Worm (Caenorhabditis elegans) whole organism, dauer: Measurements from ENCODE around the gene K05F6.14.
"Not testable (repeated sequence)": the region's sequence is repeated elsewhere in the genome, so short reads cannot be mapped to it uniquely, and the experiment has no call there.

Experiments
- unc-62 ChIP-seq: sonication (generic microtip); optimal IDR thresholded peaks from 2 replicates; lab custom pipeline; 2017; ENCODE audit warnings: missing biosample characterization, missing genetic modification reagents, missing genetic modification characterization

The K05F6.14 gene

DNA sequence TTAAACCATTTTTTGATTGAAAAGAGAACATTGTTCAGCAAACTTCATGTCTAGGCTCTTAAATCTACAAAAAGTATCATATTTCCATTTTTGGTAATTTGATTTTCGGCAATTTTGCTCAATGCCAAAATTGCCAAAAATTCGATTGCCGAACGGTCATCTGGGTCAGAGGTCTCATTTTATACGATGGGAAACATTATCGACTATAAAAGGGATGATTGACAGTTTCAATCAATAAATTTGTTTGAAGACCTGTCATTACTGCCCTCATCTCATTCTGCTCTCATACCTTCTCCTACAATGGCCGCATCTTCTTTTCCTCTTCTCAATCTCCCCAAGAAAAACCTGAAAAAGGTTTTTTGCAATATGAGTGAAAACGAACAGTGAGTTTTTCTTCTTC lies at the start of gene K05F6.14:
Gene K05F6.14, plus strand, starts transcription at position 301 of the 400 bp plus-strand sequence.
- no peak for TF ChIP-seq unc-62 (GFP tag; lab: Kevin White, UChicago)

DNA sequence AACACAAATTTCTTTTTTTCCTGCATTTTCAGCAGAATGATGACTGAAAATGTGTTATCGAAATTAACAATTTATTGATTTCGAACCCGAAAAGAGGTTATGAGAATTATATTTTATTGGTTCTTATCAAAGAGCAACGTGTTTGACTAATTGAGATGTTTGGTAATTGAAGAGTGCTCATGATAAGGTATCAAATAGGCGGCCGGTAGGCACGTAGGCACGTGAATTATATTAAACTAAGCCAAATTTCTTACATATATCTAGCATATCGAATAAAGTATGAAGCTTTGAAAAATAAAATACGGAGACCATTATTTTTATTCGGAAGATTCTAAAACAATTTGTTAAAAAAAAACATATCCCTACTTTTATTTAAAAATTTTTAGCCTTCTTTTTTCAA lies 44.6 kb upstream of the K05F6.14 start, which contains the start of gene math-45:
Gene math-45, minus strand, starts transcription at position 101 of the 400 bp plus-strand sequence.
- TF ChIP-seq unc-62 (GFP tag; lab: Kevin White, UChicago) = no peak

DNA sequence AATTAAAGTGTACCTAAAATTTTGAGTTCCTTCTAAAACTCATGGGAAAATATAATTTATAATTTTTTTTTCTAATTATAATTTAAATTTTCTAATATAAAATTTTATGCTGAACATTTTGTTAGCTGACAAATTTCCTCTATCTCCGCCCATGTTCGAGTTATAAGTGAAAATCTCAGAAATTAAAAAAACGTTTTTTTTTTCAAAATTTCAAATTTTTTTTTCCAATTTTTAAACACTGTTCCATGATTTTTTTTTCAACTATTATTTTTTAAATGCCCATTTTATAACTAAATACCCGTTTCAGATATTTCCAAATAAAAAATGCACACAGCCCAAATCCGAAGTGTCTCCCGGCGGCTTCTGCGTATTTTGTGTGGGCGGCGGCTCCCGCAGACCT lies 43.0 kb upstream of the K05F6.14 start, which contains the start of gene Y51H7BR.8:
Gene Y51H7BR.8, plus strand, starts transcription at position 301 of the 400 bp plus-strand sequence.
- no peak for TF ChIP-seq unc-62 (GFP tag; lab: Kevin White, UChicago)

DNA sequence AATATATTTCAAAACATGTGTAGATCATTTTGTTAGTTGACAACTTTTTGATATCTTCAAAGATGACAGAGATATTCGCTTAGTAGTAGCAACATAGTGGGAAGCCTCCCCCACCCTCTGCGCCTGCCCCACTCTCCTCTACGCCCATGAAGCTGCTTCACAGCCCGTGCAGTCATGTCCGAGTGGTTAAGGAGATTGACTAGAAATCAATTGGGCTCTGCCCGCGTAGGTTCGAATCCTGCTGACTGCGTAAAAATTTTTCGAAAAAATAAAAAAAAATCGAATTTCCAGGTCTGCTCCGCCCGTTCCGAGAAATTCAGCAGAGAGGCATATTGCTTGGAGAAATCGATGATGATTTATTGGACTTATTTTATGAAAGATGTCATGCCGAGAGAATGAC lies 42.1 kb upstream of the K05F6.14 start:
- no peak for TF ChIP-seq unc-62 (GFP tag; lab: Kevin White, UChicago)

DNA sequence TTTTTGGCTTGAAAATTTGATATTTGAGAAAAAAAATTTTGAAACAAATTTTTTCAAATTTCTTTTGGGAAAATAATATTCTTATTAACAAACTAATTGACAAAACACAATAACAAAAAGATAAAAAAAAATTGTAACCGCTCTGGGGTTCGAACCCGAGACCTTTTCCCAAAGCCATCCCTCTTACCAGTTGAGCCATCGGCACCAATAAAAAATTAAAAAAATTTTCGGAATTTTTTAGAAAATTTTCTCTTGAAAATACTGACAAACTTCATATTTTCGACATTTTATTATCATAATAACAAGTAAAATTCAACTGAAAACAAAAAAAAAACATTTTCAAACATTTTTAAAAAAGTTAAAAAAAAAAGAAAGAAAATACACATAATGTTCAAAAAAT lies 40.0 kb upstream of the K05F6.14 start:
- TF ChIP-seq unc-62 (GFP tag; lab: Kevin White, UChicago) = no peak

DNA sequence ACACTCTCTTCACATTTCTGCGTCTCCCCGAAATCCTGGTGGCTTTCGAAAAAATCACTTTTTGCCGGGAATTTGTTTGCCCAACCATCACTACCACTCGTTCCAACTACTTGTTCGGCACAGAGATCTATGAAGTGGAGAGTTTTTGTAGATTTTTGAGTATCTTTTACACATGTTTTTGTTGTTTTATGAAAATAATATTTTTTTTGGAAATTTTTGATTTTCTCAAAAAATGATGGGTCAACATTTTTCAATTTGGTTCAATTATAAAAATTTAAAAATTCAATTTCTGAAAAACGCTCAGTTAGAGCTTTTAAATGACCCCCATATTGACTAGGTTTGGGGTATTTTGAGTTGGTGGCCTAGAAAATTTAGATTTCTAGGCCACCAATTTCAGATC lies 36.5 kb upstream of the K05F6.14 start, which contains the start of gene Y51H7BR.7:
Gene Y51H7BR.7, minus strand, starts transcription at position 101 of the 400 bp plus-strand sequence.
- no peak for TF ChIP-seq unc-62 (GFP tag; lab: Kevin White, UChicago)

DNA sequence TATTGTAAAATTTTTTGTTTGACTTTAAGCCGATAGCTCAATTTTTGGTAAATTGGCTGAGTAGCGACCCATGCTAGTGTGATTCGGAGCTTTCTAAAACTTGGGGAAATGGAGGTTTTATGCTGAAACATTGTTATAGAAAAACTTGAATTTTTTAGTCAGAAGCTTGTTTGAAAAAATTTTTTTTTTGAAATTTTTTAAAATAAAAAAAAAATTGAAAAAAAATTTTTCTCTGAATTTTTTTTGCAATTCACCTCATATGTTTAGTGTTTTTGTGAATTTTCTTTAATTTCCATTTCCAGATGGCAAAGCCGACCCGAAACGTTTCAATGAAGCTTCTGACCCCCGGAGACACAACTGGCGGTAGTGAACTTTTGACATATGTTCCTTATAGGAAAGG lies 32.9 kb upstream of the K05F6.14 start, which contains the start of gene Y51H7BR.4:
Gene Y51H7BR.4, plus strand, starts transcription at position 301 of the 400 bp plus-strand sequence.
- no peak for TF ChIP-seq unc-62 (GFP tag; lab: Kevin White, UChicago)

DNA sequence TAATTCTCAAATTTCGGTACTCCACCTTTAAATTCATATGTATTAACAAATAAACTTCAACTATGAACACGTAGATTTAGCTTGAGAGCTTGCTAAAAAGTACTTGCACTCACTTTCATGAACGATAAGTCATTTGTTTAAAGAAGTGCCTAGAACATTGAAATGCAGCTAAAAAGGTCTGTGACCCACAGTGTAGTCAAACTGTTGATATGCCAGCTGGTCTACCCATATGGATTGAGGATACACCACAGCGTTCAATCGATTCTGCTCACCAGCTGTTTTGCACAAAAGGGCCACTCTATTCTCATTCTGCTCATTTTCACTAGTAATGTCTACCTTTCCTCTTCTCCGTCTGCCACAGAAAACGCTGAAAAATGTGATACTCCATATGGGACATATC lies 26.0 kb upstream of the K05F6.14 start, which contains the start of gene fbxb-43:
Gene fbxb-43, plus strand, starts transcription at position 301 of the 400 bp plus-strand sequence.
- no peak for TF ChIP-seq unc-62 (GFP tag; lab: Kevin White, UChicago)

DNA sequence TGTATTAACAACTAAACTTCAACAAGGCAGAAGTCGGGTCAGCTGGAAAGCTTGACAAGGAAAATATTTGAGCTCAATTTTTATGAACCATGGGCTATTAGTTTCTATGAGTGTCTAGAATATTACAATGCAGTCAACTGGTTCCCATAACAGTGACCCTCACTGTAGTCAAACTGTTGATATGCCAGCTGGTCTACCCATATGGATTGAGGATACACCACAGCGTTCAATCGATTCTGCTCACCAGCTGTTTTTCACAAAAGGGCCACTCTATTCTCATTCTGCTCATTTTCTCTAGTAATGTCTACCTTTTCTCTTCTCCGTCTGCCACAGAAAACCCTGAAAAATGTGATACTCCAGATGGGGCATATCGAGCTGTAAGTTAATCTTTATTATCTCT lies 24.6 kb upstream of the K05F6.14 start, which contains the start of gene fbxb-42:
Gene fbxb-42, plus strand, starts transcription at position 301 of the 400 bp plus-strand sequence.
- TF ChIP-seq unc-62 (GFP tag; lab: Kevin White, UChicago) = no peak

DNA sequence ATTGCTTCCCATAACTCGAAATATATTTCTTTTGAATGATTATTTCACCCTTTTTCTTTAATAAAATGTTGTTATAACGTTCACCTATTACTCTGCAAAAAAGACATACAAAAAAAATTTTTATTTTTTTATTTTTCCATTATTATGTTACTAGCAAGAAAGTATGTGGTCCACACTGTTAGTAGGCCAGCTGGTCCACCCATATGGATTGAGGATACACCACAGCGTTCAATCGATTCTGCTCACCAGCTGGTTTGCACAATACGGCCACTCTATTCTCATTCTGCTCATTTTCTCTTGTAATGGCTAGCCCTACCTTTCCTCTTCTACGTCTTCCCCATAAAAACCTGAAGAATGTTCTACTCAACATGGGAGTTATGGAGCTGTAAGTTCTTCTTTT lies 23.4 kb upstream of the K05F6.14 start, which contains the start of gene fbxb-44:
Gene fbxb-44, plus strand, starts transcription at position 301 of the 400 bp plus-strand sequence.
- TF ChIP-seq unc-62 (GFP tag; lab: Kevin White, UChicago) = no peak

DNA sequence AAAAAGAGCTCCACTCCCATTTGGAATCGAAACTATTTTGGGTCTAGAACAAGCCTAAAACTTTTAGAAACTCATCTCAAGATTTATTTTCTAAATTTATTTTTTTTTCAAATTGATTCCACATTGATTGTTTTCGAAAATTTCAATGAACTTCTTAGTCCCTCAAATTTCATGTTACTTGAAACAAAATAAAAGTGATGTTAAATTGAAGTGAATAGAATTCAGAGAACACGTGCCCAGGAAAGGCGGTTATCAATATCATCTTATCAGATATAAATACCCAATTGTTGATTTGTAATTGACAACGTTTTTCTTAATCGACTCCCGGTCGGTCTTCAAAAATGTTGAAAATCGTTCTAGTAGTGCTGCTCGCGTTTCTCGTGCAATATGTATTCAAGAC lies 21.3 kb upstream of the K05F6.14 start, which contains the start of gene poml-4:
Gene poml-4, plus strand, starts transcription at position 301 of the 400 bp plus-strand sequence.
- TF ChIP-seq unc-62 (GFP tag; lab: Kevin White, UChicago) = not testable (repeated sequence)

DNA sequence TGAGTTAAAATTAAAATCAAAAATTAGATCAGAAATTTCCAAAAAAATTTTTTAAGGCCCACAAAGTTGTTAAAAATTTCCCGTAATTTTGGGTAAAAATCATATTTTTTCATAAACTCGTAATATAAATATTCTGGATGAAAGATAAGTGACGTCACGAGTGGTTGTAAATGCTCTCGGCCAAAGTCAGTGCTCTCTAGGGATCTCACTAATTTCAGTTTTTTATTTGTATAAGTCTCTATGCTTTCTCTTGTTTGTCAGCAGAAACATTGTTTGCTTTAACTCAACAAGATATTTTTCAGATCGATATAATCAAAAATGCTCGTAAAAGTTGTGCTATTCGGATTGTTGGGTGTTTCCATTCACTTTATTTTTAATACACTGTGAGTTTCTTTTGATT lies 18.8 kb upstream of the K05F6.14 start, which contains the start of gene K05F6.4:
Gene K05F6.4, plus strand, starts transcription at position 301 of the 400 bp plus-strand sequence.
- not testable (repeated sequence) for TF ChIP-seq unc-62 (GFP tag; lab: Kevin White, UChicago)

DNA sequence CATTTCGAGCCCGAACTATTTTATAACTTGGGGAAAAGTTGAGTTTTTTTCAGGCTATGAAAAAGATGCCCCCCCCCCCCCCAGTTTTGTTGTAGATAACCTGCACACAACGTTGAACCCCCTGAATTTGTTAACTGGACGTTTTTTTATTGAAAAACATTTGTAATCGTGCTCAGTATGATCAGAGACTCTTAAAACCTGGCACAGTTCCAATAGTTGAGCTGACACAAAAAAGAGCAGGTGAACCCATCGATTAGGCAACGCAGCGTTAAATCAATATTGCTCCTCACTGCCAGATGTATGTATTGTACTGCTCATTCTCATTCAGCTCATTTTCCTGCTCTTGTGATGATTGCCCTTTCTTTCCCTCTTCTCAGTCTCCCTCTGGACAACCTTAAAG lies 16.3 kb upstream of the K05F6.14 start, which contains the start of gene K05F6.12:
Gene K05F6.12, plus strand, starts transcription at position 301 of the 400 bp plus-strand sequence.
- TF ChIP-seq unc-62 (GFP tag; lab: Kevin White, UChicago) = no peak

DNA sequence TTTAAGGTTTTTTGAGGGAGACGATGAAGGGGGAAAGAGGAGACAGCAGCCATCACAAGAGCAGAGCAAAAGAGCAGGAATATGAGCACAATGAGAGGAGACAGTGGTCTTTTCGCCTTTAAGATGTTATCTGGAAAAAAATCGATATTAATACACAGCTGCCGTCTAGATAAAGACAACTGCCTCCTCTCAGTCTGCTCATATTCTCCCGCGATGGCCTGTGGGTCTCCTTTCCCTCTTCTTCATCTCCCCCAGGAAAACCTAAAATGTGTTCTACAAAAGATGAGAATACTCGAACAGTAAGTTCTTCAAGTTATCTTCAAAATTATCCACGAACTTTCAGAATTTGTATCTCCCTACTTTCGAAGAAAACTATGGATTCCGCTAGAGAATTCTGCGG lies 11.5 kb upstream of the K05F6.14 start, which contains the start of the genes fbxb-52 and fbxb-51:
Gene fbxb-52, minus strand, starts transcription at position 101 of the 400 bp plus-strand sequence.
Gene fbxb-51, plus strand, starts transcription at position 212 of the 400 bp plus-strand sequence.
- no peak for TF ChIP-seq unc-62 (GFP tag; lab: Kevin White, UChicago)

DNA sequence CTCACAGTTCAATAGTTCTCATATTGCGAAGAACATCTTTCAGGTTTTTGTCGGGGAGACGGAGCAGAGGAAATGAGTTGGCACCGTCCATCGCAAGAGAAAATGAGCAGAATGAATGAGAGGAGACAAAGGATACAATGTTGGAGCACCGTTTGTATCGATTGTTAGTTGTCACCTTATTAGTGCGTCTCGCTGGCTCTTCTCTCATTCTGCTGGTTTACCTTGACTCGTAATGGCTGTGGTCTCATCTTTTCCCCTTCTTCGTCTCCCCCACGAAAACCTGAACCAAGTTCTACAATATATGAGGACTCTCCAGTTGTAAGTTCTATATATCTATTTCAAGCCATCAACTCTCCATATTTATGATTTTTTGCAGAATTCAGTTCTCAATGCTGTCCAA lies 5.7 kb upstream of the K05F6.14 start, which contains the start of the genes fbxb-54 and fbxb-50:
Gene fbxb-54, minus strand, starts transcription at position 101 of the 400 bp plus-strand sequence.
Gene fbxb-50, plus strand, starts transcription at position 227 of the 400 bp plus-strand sequence.
- TF ChIP-seq unc-62 (GFP tag; lab: Kevin White, UChicago) = not testable (repeated sequence)

DNA sequence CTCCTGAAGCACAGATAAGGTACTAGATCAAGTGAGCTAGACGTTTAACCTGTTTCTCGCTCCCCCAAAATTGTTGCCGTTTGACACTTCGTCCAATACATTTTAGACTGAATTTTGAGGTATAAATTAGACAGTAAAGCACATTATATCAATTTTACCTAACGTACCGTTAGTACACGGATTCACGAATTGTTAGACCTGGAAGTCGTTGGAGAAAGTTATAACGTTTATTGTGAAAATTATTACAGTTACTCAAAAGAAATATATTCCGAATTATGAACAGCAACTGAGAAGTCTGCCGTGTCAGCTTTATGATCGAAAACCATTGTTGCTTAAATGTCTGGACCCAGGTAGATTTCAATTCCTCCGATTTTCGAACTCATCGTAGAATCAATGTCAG lies 1.1 kb upstream of the K05F6.14 start:
- TF ChIP-seq unc-62 (GFP tag; lab: Kevin White, UChicago) = no peak
